Fruit fly (Drosophila melanogaster) whole organism, embryonic: ENCODE results near the gene Rip11.

ENCODE experiments used
- Ada2b ChIP-seq: fragments of 200-800 bp; sonication (Bioruptor generic); IDR thresholded peaks from 2 replicates; pipeline ENCODE4 v1.3.6; 2022; ENCODE audit warnings: missing biosample characterization, missing genetic modification characterization
- B-H1 ChIP-seq: fragments of 200-800 bp; sonication (Bioruptor generic); IDR thresholded peaks from 3 replicates; pipeline ENCODE4 v1.3.6; 2022; ENCODE audit warnings: missing biosample characterization, missing genetic modification characterization
- BEAF-32 ChIP-seq: fragments of 200-800 bp; sonication (Bioruptor generic); optimal IDR thresholded peaks from 3 replicates; lab custom pipeline; 2017; ENCODE audit warnings: missing biosample characterization, missing genetic modification characterization, mild to moderate bottlenecking, moderate library complexity, missing genetic modification reagents
- CG10147 ChIP-seq: fragments of 200-800 bp; sonication (Bioruptor generic); optimal IDR thresholded peaks from 2 replicates; lab custom pipeline; 2019; ENCODE audit warnings: missing biosample characterization, mild to moderate bottlenecking, missing genetic modification characterization, moderate library complexity
- CG1024 ChIP-seq: fragments of 200-800 bp; sonication (Bioruptor generic); IDR thresholded peaks from 2 replicates; pipeline ENCODE4 v1.3.6; 2022; ENCODE audit warnings: missing biosample characterization, missing genetic modification characterization
- CG10543 ChIP-seq: fragments of 200-800 bp; sonication (Bioruptor generic); optimal IDR thresholded peaks from 3 replicates; lab custom pipeline; 2017; ENCODE audit warnings: missing biosample characterization, mild to moderate bottlenecking, missing genetic modification characterization, moderate library complexity
- CG11695 ChIP-seq: fragments of 200-800 bp; sonication (Bioruptor generic); IDR thresholded peaks from 3 replicates; pipeline ENCODE4 v1.3.6; 2022; ENCODE audit warnings: missing biosample characterization, missing genetic modification characterization
- CG11696 ChIP-seq: fragments of 200-800 bp; sonication (Bioruptor generic); IDR thresholded peaks from 2 replicates; pipeline ENCODE4 v1.3.6; 2022; ENCODE audit warnings: missing biosample characterization, missing genetic modification characterization
- CG13424 ChIP-seq: fragments of 200-800 bp; sonication (Bioruptor generic); optimal IDR thresholded peaks from 2 replicates; lab custom pipeline; 2019; ENCODE audit warnings: missing biosample characterization, mild to moderate bottlenecking, missing genetic modification characterization, moderate library complexity
- CG15479 ChIP-seq: fragments of 200-800 bp; sonication (Bioruptor generic); optimal IDR thresholded peaks from 3 replicates; lab custom pipeline; 2019; ENCODE audit warnings: missing biosample characterization, mild to moderate bottlenecking, missing genetic modification characterization, moderate library complexity
- CG2712 ChIP-seq: fragments of 200-800 bp; optimal IDR thresholded peaks from 3 replicates; lab custom pipeline; 2019; ENCODE audit warnings: missing biosample characterization, mild to moderate bottlenecking, missing genetic modification characterization, moderate library complexity
- CG30403 ChIP-seq: fragments of 200-800 bp; sonication (Bioruptor generic); optimal IDR thresholded peaks from 3 replicates; lab custom pipeline; 2016; ENCODE audit warnings: missing biosample characterization, missing genetic modification characterization
- CG3065 ChIP-seq: fragments of 200-800 bp; sonication (Bioruptor generic); optimal IDR thresholded peaks from 2 replicates; lab custom pipeline; 2016; ENCODE audit warnings: missing biosample characterization, missing genetic modification characterization
- CG31224 ChIP-seq: fragments of 200-800 bp; sonication (Bioruptor generic); IDR thresholded peaks from 2 replicates; pipeline ENCODE4 v1.3.6; 2022; ENCODE audit warnings: missing biosample characterization, missing genetic modification characterization
- CG32767 ChIP-seq: fragments of 200-800 bp; sonication (Bioruptor generic); IDR thresholded peaks from 2 replicates; pipeline ENCODE4 v1.3.6; 2022; ENCODE audit warnings: missing biosample characterization, missing genetic modification characterization
- CG3407 ChIP-seq: fragments of 200-800 bp; sonication (Bioruptor generic); optimal IDR thresholded peaks from 2 replicates; lab custom pipeline; 2018; ENCODE audit warnings: missing biosample characterization, mild to moderate bottlenecking, missing genetic modification characterization
- CG43689 ChIP-seq: fragments of 200-800 bp; sonication (Bioruptor generic); IDR thresholded peaks from 2 replicates; pipeline ENCODE4 v1.3.6; 2022; ENCODE audit warnings: missing biosample characterization, missing genetic modification characterization
- CG4707 ChIP-seq: fragments of 200-800 bp; sonication (Bioruptor generic); optimal IDR thresholded peaks from 2 replicates; lab custom pipeline; 2018; ENCODE audit warnings: missing biosample characterization, mild to moderate bottlenecking, missing genetic modification characterization, moderate library complexity
- CG6272 ChIP-seq: fragments of 200-800 bp; sonication (Bioruptor generic); IDR thresholded peaks from 2 replicates; pipeline ENCODE4 v1.3.6; 2022; ENCODE audit warnings: missing biosample characterization, missing genetic modification characterization
- CG7556 ChIP-seq: fragments of 200-800 bp; sonication (Bioruptor generic); optimal IDR thresholded peaks from 2 replicates; lab custom pipeline; 2017; ENCODE audit warnings: missing biosample characterization, mild to moderate bottlenecking, missing genetic modification characterization
- CG8944 ChIP-seq: fragments of 200-800 bp; sonication (Bioruptor generic); optimal IDR thresholded peaks from 3 replicates; lab custom pipeline; 2016; ENCODE audit warnings: missing biosample characterization, missing genetic modification characterization
- Camta ChIP-seq: fragments of 200-800 bp; sonication (Bioruptor generic); optimal IDR thresholded peaks from 2 replicates; lab custom pipeline; 2016; ENCODE audit warnings: missing biosample characterization, missing genetic modification characterization
- CoRest ChIP-seq: fragments of 200-800 bp; sonication (Bioruptor generic); optimal IDR thresholded peaks from 3 replicates; lab custom pipeline; 2018; ENCODE audit warnings: missing biosample characterization, mild to moderate bottlenecking, missing genetic modification characterization, moderate library complexity
- E2f1 ChIP-seq: fragments of 200-800 bp; sonication (Bioruptor generic); IDR thresholded peaks from 2 replicates; pipeline ENCODE4 v1.3.6; 2022; ENCODE audit warnings: missing biosample characterization, missing genetic modification characterization
- Hey ChIP-seq: fragments of 200-800 bp; sonication (Bioruptor generic); optimal IDR thresholded peaks from 3 replicates; lab custom pipeline; 2018; ENCODE audit warnings: missing biosample characterization, mild to moderate bottlenecking, missing genetic modification characterization
- Hr3 ChIP-seq: fragments of 200-800 bp; sonication (Bioruptor generic); optimal IDR thresholded peaks from 3 replicates; lab custom pipeline; 2016; ENCODE audit warnings: missing biosample characterization, missing genetic modification characterization
- Lpt ChIP-seq: fragments of >200 bp; optimal IDR thresholded peaks from 2 replicates; lab custom pipeline; 2018; ENCODE audit warnings: missing biosample characterization, missing genetic modification characterization
- Meics ChIP-seq: fragments of 200-800 bp; sonication (Bioruptor generic); optimal IDR thresholded peaks from 2 replicates; lab custom pipeline; 2017; ENCODE audit warnings: missing biosample characterization, mild to moderate bottlenecking, missing genetic modification characterization
- Oaz ChIP-seq: fragments of 200-800 bp; sonication (Bioruptor generic); IDR thresholded peaks from 2 replicates; pipeline ENCODE4 v1.3.6; 2022; ENCODE audit warnings: missing biosample characterization, missing genetic modification characterization
- Optix ChIP-seq: fragments of 200-800 bp; sonication (Bioruptor generic); IDR thresholded peaks from 3 replicates; pipeline ENCODE4 v1.3.6; 2022; ENCODE audit warnings: missing biosample characterization, missing genetic modification characterization
- Poxn ChIP-seq: fragments of 200-800 bp; sonication (Bioruptor generic); IDR thresholded peaks from 2 replicates; pipeline ENCODE4 v1.3.6; 2022; ENCODE audit warnings: missing biosample characterization, missing genetic modification characterization
- Rx ChIP-seq: fragments of 200-800 bp; sonication (Bioruptor generic); IDR thresholded peaks from 2 replicates; pipeline ENCODE4 v1.3.6; 2022; ENCODE audit warnings: missing biosample characterization, missing genetic modification characterization
- Six4 ChIP-seq: fragments of 200-800 bp; sonication (Bioruptor generic); optimal IDR thresholded peaks from 2 replicates; lab custom pipeline; 2016; ENCODE audit warnings: missing biosample characterization, missing genetic modification characterization
- Tbp ChIP-seq: fragments of >200 bp; optimal IDR thresholded peaks from 2 replicates; lab custom pipeline; 2018; ENCODE audit warnings: missing biosample characterization, missing genetic modification characterization
- Xrp1 ChIP-seq: fragments of 200-800 bp; sonication (Bioruptor generic); IDR thresholded peaks from 2 replicates; pipeline ENCODE4 v1.3.6; 2022; ENCODE audit warnings: missing biosample characterization, missing genetic modification characterization
- aop ChIP-seq: fragments of 200-800 bp; sonication (Bioruptor generic); IDR thresholded peaks from 2 replicates; pipeline ENCODE4 v1.3.6; 2022; ENCODE audit warnings: missing biosample characterization, missing genetic modification characterization
- cato ChIP-seq: fragments of 200-800 bp; sonication (Bioruptor generic); optimal IDR thresholded peaks from 2 replicates; lab custom pipeline; 2016; ENCODE audit warnings: missing biosample characterization, missing genetic modification characterization, borderline replicate concordance
- croc ChIP-seq: fragments of 200-800 bp; sonication (Bioruptor generic); conservative IDR thresholded peaks from 3 replicates; pipeline ENCODE4 v1.3.6; 2022; ENCODE audit warnings: missing biosample characterization, missing genetic modification characterization
- exex ChIP-seq: fragments of 200-800 bp; sonication (Bioruptor generic); optimal IDR thresholded peaks from 4 replicates; lab custom pipeline; 2018; ENCODE audit warnings: missing biosample characterization, mild to moderate bottlenecking, missing genetic modification characterization, moderate library complexity
- h ChIP-seq: fragments of >200 bp; optimal IDR thresholded peaks from 2 replicates; lab custom pipeline; 2017
- ind ChIP-seq: fragments of 200-800 bp; sonication (Bioruptor generic); optimal IDR thresholded peaks from 3 replicates; lab custom pipeline; 2016; ENCODE audit warnings: missing biosample characterization, missing genetic modification characterization
- insv ChIP-seq, 2 experiments: fragments of 200-800 bp; sonication (Bioruptor generic); optimal IDR thresholded peaks; 3 replicates each; lab custom pipeline; 2016 to 2018; ENCODE audit warnings: missing biosample characterization in 2 of 2, missing genetic modification characterization in 2 of 2
- jing ChIP-seq: fragments of 200-800 bp; sonication (Bioruptor generic); optimal IDR thresholded peaks from 2 replicates; lab custom pipeline; 2018; ENCODE audit warnings: missing biosample characterization, mild to moderate bottlenecking, missing genetic modification characterization
- lmd ChIP-seq: fragments of 200-800 bp; sonication (Bioruptor generic); IDR thresholded peaks from 2 replicates; pipeline ENCODE4 v1.3.6; 2022; ENCODE audit warnings: missing biosample characterization, missing genetic modification characterization
- oc ChIP-seq: fragments of 200-800 bp; sonication (Bioruptor generic); optimal IDR thresholded peaks from 2 replicates; lab custom pipeline; 2018; ENCODE audit warnings: missing biosample characterization, mild to moderate bottlenecking, missing genetic modification characterization, moderate library complexity
- ranshi ChIP-seq: fragments of 200-800 bp; sonication (Bioruptor generic); IDR thresholded peaks from 2 replicates; pipeline ENCODE4 v1.3.6; 2022; ENCODE audit warnings: missing biosample characterization, missing genetic modification characterization
- so ChIP-seq: fragments of 200-800 bp; sonication (Bioruptor generic); IDR thresholded peaks from 3 replicates; pipeline ENCODE4 v1.3.6; 2022; ENCODE audit warnings: missing biosample characterization, missing genetic modification characterization
- stc ChIP-seq: fragments of 200-800 bp; sonication (Bioruptor generic); IDR thresholded peaks from 2 replicates; pipeline ENCODE4 v1.3.6; 2022; ENCODE audit warnings: missing biosample characterization, missing genetic modification characterization
- tgo ChIP-seq: fragments of 200-800 bp; sonication (Bioruptor generic); IDR thresholded peaks from 3 replicates; pipeline ENCODE4 v1.3.6; 2022; ENCODE audit warnings: missing biosample characterization, missing genetic modification characterization
- tin ChIP-seq: fragments of 200-800 bp; sonication (Bioruptor generic); optimal IDR thresholded peaks from 3 replicates; lab custom pipeline; 2016; ENCODE audit warnings: missing biosample characterization, missing genetic modification characterization
- unc-4 ChIP-seq: fragments of 200-800 bp; sonication (Bioruptor generic); IDR thresholded peaks from 2 replicates; pipeline ENCODE4 v1.3.6; 2022; ENCODE audit warnings: missing biosample characterization, missing genetic modification characterization; ENCODE audit not compliant: partially characterized antibody
- zen2 ChIP-seq: fragments of 200-800 bp; sonication (Bioruptor generic); IDR thresholded peaks from 3 replicates; pipeline ENCODE4 v1.3.6; 2022; ENCODE audit warnings: missing biosample characterization, missing genetic modification characterization; ENCODE audit not compliant: partially characterized antibody
- zfh1 ChIP-seq: fragments of 200-800 bp; sonication (Bioruptor generic); IDR thresholded peaks from 3 replicates; pipeline ENCODE4 v1.3.6; 2022; ENCODE audit warnings: missing biosample characterization, missing genetic modification characterization

The Rip11 gene

DNA sequence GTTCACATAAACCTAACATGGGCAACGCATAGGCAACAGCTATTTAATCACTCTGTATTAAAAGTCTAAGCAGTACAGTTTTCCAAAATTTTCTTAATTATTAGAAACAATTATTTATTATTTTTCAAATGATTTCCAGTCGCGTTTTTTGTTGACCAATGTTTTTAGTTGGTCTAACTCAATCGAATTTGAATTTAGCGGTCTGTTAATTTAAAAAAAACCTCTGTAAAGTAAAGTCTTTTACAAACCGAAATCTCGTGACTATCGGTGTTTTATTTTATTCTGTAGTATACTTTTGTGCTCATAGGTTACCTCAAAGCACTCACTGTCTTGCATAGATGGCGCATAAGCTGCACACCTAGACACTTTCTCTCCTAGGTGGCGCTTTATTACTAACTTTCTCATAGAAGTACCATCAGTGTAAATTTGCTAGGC is 12.3 kb downstream of the Rip11 start (continued):
- TF ChIP-seq CG15479 (GFP tag; lab: Kevin White, UChicago) (no peak), Lpt (GFP tag; lab: Kevin White, UChicago) (no peak), ranshi (GFP tag; lab: Robert Waterston, UW) (no peak), exex (tag; lab: Kevin White, UChicago) (no peak), zen2 (GFP tag; lab: Robert Waterston, UW) (no peak; the same call in 2 of the 3 replicates), Meics (GFP tag; lab: Kevin White, UChicago) (peak; percentile 18), lmd (GFP tag; lab: Robert Waterston, UW) (peak; percentile 32; the same call in 1 of the 2 replicates), CG32767 (GFP tag; lab: Robert Waterston, UW) (no peak), h (no peak), Ada2b (GFP tag; lab: Robert Waterston, UW) (no peak), aop (GFP tag; lab: Robert Waterston, UW) (no peak), CG31224 (GFP tag; lab: Robert Waterston, UW) (no peak), Rx (GFP tag; lab: Robert Waterston, UW) (no peak), tgo (GFP tag; lab: Robert Waterston, UW) (no peak), jing (GFP tag; lab: Kevin White, UChicago) (no peak), CG6272 (GFP tag; lab: Robert Waterston, UW) (no peak), CG10543 (GFP tag; lab: Kevin White, UChicago) (no peak), CG11696 (GFP tag; lab: Robert Waterston, UW) (no peak; the same call in 1 of the 2 replicates), stc (GFP tag; lab: Robert Waterston, UW) (no peak), Xrp1 (GFP tag; lab: Robert Waterston, UW) (no peak), Camta (GFP tag; lab: Kevin White, UChicago) (peak; percentile 30), Oaz (GFP tag; lab: Robert Waterston, UW) (no peak), Optix (GFP tag; lab: Robert Waterston, UW) (no peak), cato (GFP tag; lab: Kevin White, UChicago) (no peak), zfh1 (GFP tag; lab: Robert Waterston, UW) (no peak), CG3407 (GFP tag; lab: Kevin White, UChicago) (no peak), Tbp (GFP tag; lab: Kevin White, UChicago) (no peak), CG13424 (tag; lab: Kevin White, UChicago) (no peak), Hey (tag; lab: Kevin White, UChicago) (no peak), CG10147 (GFP tag; lab: Kevin White, UChicago) (no peak), CG11695 (GFP tag; lab: Robert Waterston, UW) (no peak), CoRest (tag; lab: Kevin White, UChicago) (peak; percentile 22), BEAF-32 (GFP tag; lab: Kevin White, UChicago) (peak; percentile 77), insv (GFP tag; optimal IDR thresholded peaks at IDR 0.05; lab: Kevin White, UChicago) (peak in 1 of 2 experiments; percentile 91), CG30403 (GFP tag; lab: Kevin White, UChicago) (peak; percentile 58), B-H1 (no peak), Hr3 (GFP tag; lab: Kevin White, UChicago) (peak; percentile 17), CG1024 (GFP tag; lab: Robert Waterston, UW) (no peak), oc (tag; lab: Kevin White, UChicago) (no peak), tin (peak; percentile 59), CG3065 (GFP tag; lab: Kevin White, UChicago) (no peak), Poxn (no peak), ind (GFP tag; lab: Kevin White, UChicago) (peak; percentile 35), Six4 (no peak), CG43689 (no peak), CG2712 (tag; lab: Kevin White, UChicago) (peak; percentile 6), croc (GFP tag; lab: Robert Waterston, UW) (no peak), CG8944 (GFP tag; lab: Kevin White, UChicago) (peak; percentile 48), CG4707 (GFP tag; lab: Kevin White, UChicago) (no peak), so (GFP tag; lab: Robert Waterston, UW) (no peak), CG7556 (GFP tag; lab: Kevin White, UChicago) (peak; percentile 32), unc-4 (GFP tag; lab: Robert Waterston, UW) (peak; percentile 71; the same call in 1 of the 2 replicates), E2f1 (GFP tag; lab: Robert Waterston, UW) (no peak)
